Fruit fly (Drosophila melanogaster) whole organism, prepupa: Measurements from ENCODE around the gene mRpL39.
A peak's percentile ranks its signal among the peaks of the same experiment; 100 is the strongest.

Experiments
- Blimp-1 ChIP-seq: fragments of 200-800 bp; sonication (Bioruptor generic); optimal IDR thresholded peaks from 3 replicates; lab custom pipeline; 2017; ENCODE audit warnings: missing biosample characterization, missing genetic modification characterization, mild to moderate bottlenecking, moderate library complexity, missing genetic modification reagents
- CG10631 ChIP-seq: fragments of 200-800 bp; sonication (Bioruptor generic); optimal IDR thresholded peaks from 2 replicates; lab custom pipeline; 2016; ENCODE audit warnings: missing biosample characterization, missing genetic modification characterization
- CG10669 ChIP-seq: fragments of 200-800 bp; sonication (Bioruptor generic); optimal IDR thresholded peaks from 3 replicates; lab custom pipeline; 2018; ENCODE audit warnings: missing biosample characterization, mild to moderate bottlenecking, missing genetic modification characterization, moderate library complexity
- CG11294 ChIP-seq: fragments of 200-800 bp; sonication (Bioruptor generic); IDR thresholded peaks from 2 replicates; pipeline ENCODE4 v1.3.6; 2022; ENCODE audit warnings: missing biosample characterization, missing genetic modification characterization
- CG11762 ChIP-seq: fragments of 200-800 bp; sonication (Bioruptor generic); optimal IDR thresholded peaks from 3 replicates; lab custom pipeline; 2016; ENCODE audit warnings: missing biosample characterization, missing genetic modification characterization; ENCODE audit not compliant: insufficient read depth
- CG11902 ChIP-seq: fragments of 200-800 bp; sonication (Bioruptor generic); optimal IDR thresholded peaks from 3 replicates; lab custom pipeline; 2016; ENCODE audit warnings: missing biosample characterization, missing genetic modification characterization
- CG15336 ChIP-seq: fragments of 200-800 bp; sonication (Bioruptor generic); IDR thresholded peaks from 2 replicates; pipeline ENCODE4 v1.3.6; 2022; ENCODE audit warnings: missing biosample characterization, missing genetic modification characterization
- CG1621 ChIP-seq: fragments of 200-800 bp; sonication (Bioruptor generic); optimal IDR thresholded peaks from 3 replicates; lab custom pipeline; 2018; ENCODE audit warnings: missing biosample characterization, mild to moderate bottlenecking, missing genetic modification characterization
- CG16779 ChIP-seq: fragments of 200-800 bp; sonication (Bioruptor generic); optimal IDR thresholded peaks from 3 replicates; lab custom pipeline; 2017; ENCODE audit warnings: missing biosample characterization, mild to moderate bottlenecking, missing genetic modification characterization
- CG3032 ChIP-seq: fragments of 200-800 bp; optimal IDR thresholded peaks from 2 replicates; lab custom pipeline; 2019; ENCODE audit warnings: missing biosample characterization, mild to moderate bottlenecking, missing genetic modification characterization, moderate library complexity
- CG34406 ChIP-seq: fragments of 200-800 bp; sonication (Bioruptor generic); optimal IDR thresholded peaks from 3 replicates; lab custom pipeline; 2016; ENCODE audit warnings: missing biosample characterization, missing genetic modification characterization
- CG3919 ChIP-seq: fragments of 200-800 bp; sonication (Bioruptor generic); optimal IDR thresholded peaks from 3 replicates; lab custom pipeline; 2016; ENCODE audit warnings: missing biosample characterization, missing genetic modification characterization
- CG4318 ChIP-seq: fragments of 200-800 bp; sonication (Bioruptor generic); optimal IDR thresholded peaks from 3 replicates; lab custom pipeline; 2017; ENCODE audit warnings: missing biosample characterization, mild to moderate bottlenecking, missing genetic modification characterization
- CG6163 ChIP-seq: fragments of 200-800 bp; sonication (Bioruptor generic); IDR thresholded peaks from 3 replicates; pipeline ENCODE4 v1.3.6; 2022; ENCODE audit warnings: missing biosample characterization, missing genetic modification characterization
- CG6276 ChIP-seq: fragments of 200-800 bp; sonication (Bioruptor generic); optimal IDR thresholded peaks from 2 replicates; lab custom pipeline; 2017; ENCODE audit warnings: missing biosample characterization, mild to moderate bottlenecking, missing genetic modification characterization
- CG6792 ChIP-seq: fragments of 200-800 bp; sonication (Bioruptor generic); optimal IDR thresholded peaks from 3 replicates; lab custom pipeline; 2016; ENCODE audit warnings: missing biosample characterization, missing genetic modification characterization
- CG7368 ChIP-seq: fragments of 200-800 bp; sonication (Bioruptor generic); optimal IDR thresholded peaks from 3 replicates; lab custom pipeline; 2016; ENCODE audit warnings: missing biosample characterization, missing genetic modification characterization
- CG8119 ChIP-seq: fragments of 200-800 bp; sonication (Bioruptor generic); IDR thresholded peaks from 3 replicates; pipeline ENCODE4 v1.3.6; 2022; ENCODE audit warnings: missing biosample characterization, missing genetic modification characterization
- CG8319 ChIP-seq: fragments of 200-800 bp; sonication (Bioruptor generic); optimal IDR thresholded peaks from 3 replicates; lab custom pipeline; 2016; ENCODE audit warnings: missing biosample characterization, missing genetic modification characterization
- CG8632 ChIP-seq: fragments of 200-800 bp; sonication (Bioruptor generic); optimal IDR thresholded peaks from 3 replicates; lab custom pipeline; 2016; ENCODE audit warnings: missing biosample characterization, missing genetic modification characterization
- CG9139 ChIP-seq: fragments of 200-800 bp; sonication (Bioruptor generic); optimal IDR thresholded peaks from 3 replicates; lab custom pipeline; 2017; ENCODE audit warnings: missing biosample characterization, mild to moderate bottlenecking, missing genetic modification characterization
- Eip75B ChIP-seq: fragments of 200-800 bp; sonication (Bioruptor generic); optimal IDR thresholded peaks from 3 replicates; lab custom pipeline; 2016; ENCODE audit warnings: missing biosample characterization, missing genetic modification characterization
- Eip78C ChIP-seq: fragments of 200-800 bp; sonication (Bioruptor generic); peaks from one replicate; lab custom pipeline; 2016; ENCODE audit warnings: missing biosample characterization, missing genetic modification characterization
- Eip93F ChIP-seq: fragments of 200-800 bp; sonication (Bioruptor generic); optimal IDR thresholded peaks from 2 replicates; lab custom pipeline; 2016; ENCODE audit warnings: missing biosample characterization, mild to moderate bottlenecking, missing genetic modification characterization
- Ets21C ChIP-seq: fragments of 200-800 bp; sonication (Bioruptor generic); optimal IDR thresholded peaks from 3 replicates; lab custom pipeline; 2016; ENCODE audit warnings: missing biosample characterization, missing genetic modification characterization
- Ets96B ChIP-seq: fragments of 200-800 bp; optimal IDR thresholded peaks from 2 replicates; lab custom pipeline; 2019; ENCODE audit warnings: missing biosample characterization, mild to moderate bottlenecking, missing genetic modification characterization, moderate library complexity
- Gug ChIP-seq: fragments of 200-800 bp; sonication (Bioruptor generic); IDR thresholded peaks from 2 replicates; pipeline ENCODE4 v1.3.6; 2022; ENCODE audit warnings: missing biosample characterization, missing genetic modification characterization
- Hr38 ChIP-seq: sonication (Bioruptor generic); optimal IDR thresholded peaks from 2 replicates; lab custom pipeline; 2016; ENCODE audit warnings: missing biosample characterization, missing genetic modification characterization
- Hr4 ChIP-seq: fragments of 200-800 bp; sonication (Bioruptor generic); optimal IDR thresholded peaks from 3 replicates; lab custom pipeline; 2016; ENCODE audit warnings: missing biosample characterization, missing genetic modification characterization
- Lpt ChIP-seq: fragments of 200-800 bp; sonication (Bioruptor generic); optimal IDR thresholded peaks from 3 replicates; lab custom pipeline; 2016; ENCODE audit warnings: missing biosample characterization, missing genetic modification characterization
- Met ChIP-seq: fragments of 200-800 bp; sonication (Bioruptor generic); optimal IDR thresholded peaks from 3 replicates; lab custom pipeline; 2016; ENCODE audit warnings: missing biosample characterization, missing genetic modification characterization
- Sox102F ChIP-seq: fragments of 200-800 bp; sonication (Bioruptor generic); optimal IDR thresholded peaks from 2 replicates; lab custom pipeline; 2016; ENCODE audit warnings: missing biosample characterization, mild to moderate bottlenecking, missing genetic modification characterization
- Sox14 ChIP-seq: fragments of 200-800 bp; sonication (Bioruptor generic); optimal IDR thresholded peaks from 3 replicates; lab custom pipeline; 2016; ENCODE audit warnings: missing biosample characterization, missing genetic modification characterization
- Sox15 ChIP-seq: fragments of 200-800 bp; sonication (Bioruptor generic); optimal IDR thresholded peaks from 3 replicates; lab custom pipeline; 2016; ENCODE audit warnings: missing biosample characterization, missing genetic modification characterization
- acj6 ChIP-seq: fragments of 200-800 bp; sonication (Bioruptor generic); optimal IDR thresholded peaks from 3 replicates; lab custom pipeline; 2016; ENCODE audit warnings: missing biosample characterization, missing genetic modification characterization
- cyc ChIP-seq: fragments of 200-800 bp; sonication (Bioruptor generic); optimal IDR thresholded peaks from 3 replicates; lab custom pipeline; 2016; ENCODE audit warnings: missing biosample characterization, missing genetic modification characterization
- dac ChIP-seq: fragments of 200-800 bp; sonication (Bioruptor generic); optimal IDR thresholded peaks from 2 replicates; lab custom pipeline; 2017; ENCODE audit warnings: missing biosample characterization, mild to moderate bottlenecking, missing genetic modification characterization
- dsx ChIP-seq: fragments of 200-800 bp; optimal IDR thresholded peaks from 3 replicates; lab custom pipeline; 2019; ENCODE audit warnings: missing biosample characterization, mild to moderate bottlenecking, missing genetic modification characterization, moderate library complexity; ENCODE audit not compliant: poor library complexity, severe bottlenecking
- eg ChIP-seq: fragments of 200-800 bp; sonication (Bioruptor generic); IDR thresholded peaks from 3 replicates; pipeline ENCODE4 v1.3.6; 2022; ENCODE audit warnings: missing biosample characterization, missing genetic modification characterization
- esn ChIP-seq: fragments of 200-800 bp; sonication (Bioruptor generic); optimal IDR thresholded peaks from 2 replicates; lab custom pipeline; 2016; ENCODE audit warnings: missing biosample characterization, mild to moderate bottlenecking, missing genetic modification characterization, moderate library complexity
- fkh ChIP-seq: fragments of 200-800 bp; sonication (Bioruptor generic); optimal IDR thresholded peaks from 3 replicates; lab custom pipeline; 2017; ENCODE audit warnings: missing biosample characterization, mild to moderate bottlenecking, missing genetic modification characterization, moderate library complexity
- lz ChIP-seq: fragments of 200-800 bp; sonication (Bioruptor generic); optimal IDR thresholded peaks from 3 replicates; lab custom pipeline; 2016; ENCODE audit warnings: missing biosample characterization, missing genetic modification characterization
- net ChIP-seq: fragments of 200-800 bp; sonication (Bioruptor generic); optimal IDR thresholded peaks from 3 replicates; lab custom pipeline; 2016; ENCODE audit warnings: missing biosample characterization, missing genetic modification characterization
- pdm3 ChIP-seq: fragments of 200-800 bp; sonication (Bioruptor generic); optimal IDR thresholded peaks from 3 replicates; lab custom pipeline; 2016; ENCODE audit warnings: missing biosample characterization, missing genetic modification characterization
- salr ChIP-seq, 2 experiments: fragments of 200-800 bp; sonication (Bioruptor generic); optimal IDR thresholded peaks; 3 replicates each; lab custom pipeline; 2016 to 2018; ENCODE audit warnings: missing biosample characterization in 2 of 2, missing genetic modification characterization in 2 of 2, mild to moderate bottlenecking in 1 of 2
- vri ChIP-seq: fragments of 200-800 bp; sonication (Bioruptor generic); optimal IDR thresholded peaks from 3 replicates; lab custom pipeline; 2016; ENCODE audit warnings: missing biosample characterization, mild to moderate bottlenecking, missing genetic modification characterization

The mRpL39 gene

dm6 chr3L:15007271-15007948 is 7.9 kb upstream of the mRpL39 start (continued):
- TF ChIP-seq CG3032 (tag; lab: Kevin White, UChicago) (peak; percentile 21), Met (peak; percentile 42), Eip75B (GFP tag; lab: Kevin White, UChicago) (peak; percentile 28), net (GFP tag; lab: Kevin White, UChicago) (peak; percentile 6), Eip78C (GFP tag; lab: Kevin White, UChicago) (peak; percentile 90), eg (0 out of 3 replicates have a peak, but pooled peaks have one; percentile 30), Sox102F (GFP tag; lab: Kevin White, UChicago) (peak; percentile 17), pdm3 (GFP tag; lab: Kevin White, UChicago) (peak; percentile 7), Hr4 (peak; percentile 31), esn (GFP tag; lab: Kevin White, UChicago) (peak; percentile 28), CG8632 (GFP tag; lab: Kevin White, UChicago) (peak; percentile 7), Ets96B (tag; lab: Kevin White, UChicago) (peak; percentile 45), CG11762 (GFP tag; lab: Kevin White, UChicago) (no peak), Lpt (GFP tag; lab: Kevin White, UChicago) (peak; percentile 20), acj6 (GFP tag; lab: Kevin White, UChicago) (peak; percentile 24), Ets21C (GFP tag; lab: Kevin White, UChicago) (peak; percentile 16), dac (no peak)

dm6 chr3L:15006825-15007224 is 7.4 kb upstream of the mRpL39 start:
- TF ChIP-seq CG8119 (GFP tag; lab: Robert Waterston, UW): peak; percentile 95
- TF ChIP-seq esn (GFP tag; lab: Kevin White, UChicago): peak; percentile 82
- TF ChIP-seq net (GFP tag; lab: Kevin White, UChicago): peak; percentile 88
- peak; percentile 86 for TF ChIP-seq CG3919 (GFP tag; lab: Kevin White, UChicago)
- peak; percentile 49 for TF ChIP-seq CG11902 (GFP tag; lab: Kevin White, UChicago)
- TF ChIP-seq pdm3 (GFP tag; lab: Kevin White, UChicago): peak; percentile 87
- peak; percentile 76 for TF ChIP-seq dsx (GFP tag; lab: Kevin White, UChicago)
- peak; percentile 77 for TF ChIP-seq CG11762 (GFP tag; lab: Kevin White, UChicago)
- TF ChIP-seq CG6163 (GFP tag; lab: Robert Waterston, UW): peak; percentile 91
- TF ChIP-seq dac: peak; percentile 69
- TF ChIP-seq vri (GFP tag; lab: Kevin White, UChicago): peak; percentile 12
- TF ChIP-seq CG8632 (GFP tag; lab: Kevin White, UChicago): peak; percentile 77
- TF ChIP-seq CG9139 (GFP tag; lab: Kevin White, UChicago): peak; percentile 12
- no peak for TF ChIP-seq Hr38 (GFP tag; lab: Kevin White, UChicago)
- peak; percentile 55 for TF ChIP-seq CG16779
- peak; percentile 82 for TF ChIP-seq CG6276 (GFP tag; lab: Kevin White, UChicago)
- peak; percentile 41 for TF ChIP-seq Sox15
- peak; percentile 53 for TF ChIP-seq CG8319 (GFP tag; lab: Kevin White, UChicago)
- peak; percentile 91 for TF ChIP-seq Hr4
- peak; percentile 45 for TF ChIP-seq cyc
- peak; percentile 97 for TF ChIP-seq Eip78C (GFP tag; lab: Kevin White, UChicago)
- TF ChIP-seq Blimp-1 (GFP tag; lab: Kevin White, UChicago): no peak
- TF ChIP-seq fkh (GFP tag; lab: Kevin White, UChicago): no peak
- TF ChIP-seq CG11294 (GFP tag; lab: Robert Waterston, UW): peak; percentile 80
- peak; percentile 65 for TF ChIP-seq CG1621 (tag; lab: Kevin White, UChicago)
- TF ChIP-seq CG6792 (GFP tag; lab: Kevin White, UChicago): peak; percentile 88
- TF ChIP-seq CG10631 (GFP tag; lab: Kevin White, UChicago): peak; percentile 87
- peak; percentile 86 for TF ChIP-seq Gug
- TF ChIP-seq Eip75B (GFP tag; lab: Kevin White, UChicago): peak; percentile 88
- TF ChIP-seq CG15336 (GFP tag; lab: Robert Waterston, UW): peak; percentile 97
- TF ChIP-seq Ets21C (GFP tag; lab: Kevin White, UChicago): peak; percentile 57
- TF ChIP-seq Sox14 (GFP tag; lab: Kevin White, UChicago): peak; percentile 77
- peak; percentile 50 to 65 for TF ChIP-seq salr (GFP tag; optimal IDR thresholded peaks at IDR 0.05; lab: Kevin White, UChicago)
- TF ChIP-seq CG4318 (GFP tag; lab: Kevin White, UChicago): peak; percentile 63
- peak; percentile 67 for TF ChIP-seq CG34406 (GFP tag; lab: Kevin White, UChicago)
- TF ChIP-seq Lpt (GFP tag; lab: Kevin White, UChicago): peak; percentile 74
- TF ChIP-seq CG10669 (GFP tag; lab: Kevin White, UChicago): peak; percentile 74
- peak; percentile 77 for TF ChIP-seq CG3032 (tag; lab: Kevin White, UChicago)
- TF ChIP-seq CG7368 (GFP tag; lab: Kevin White, UChicago): peak; percentile 76
- TF ChIP-seq lz: peak; percentile 79
- peak; percentile 80 for TF ChIP-seq Ets96B (tag; lab: Kevin White, UChicago)
- no peak for TF ChIP-seq Eip93F (GFP tag; lab: Kevin White, UChicago)
